Worm (Caenorhabditis elegans) whole organism, L4 larva: ENCODE measurements around the gene D1005.10.
A peak's percentile ranks its signal among the peaks of the same experiment; 100 is the strongest.

ENCODE experiments used
- F10B5.3 ChIP-seq: sonication (generic microtip); optimal IDR thresholded peaks from 2 replicates; lab custom pipeline; 2016; ENCODE audit warnings: mild to moderate bottlenecking, missing genetic modification characterization, missing compliant biosample characterization
- T20F7.1 ChIP-seq: fragments of 200-800 bp; sonication (Bioruptor generic); optimal IDR thresholded peaks from 2 replicates; lab custom pipeline; 2018; ENCODE audit warnings: mild to moderate bottlenecking, missing genetic modification characterization, missing compliant biosample characterization
- T26A8.4 ChIP-seq: fragments of 200-800 bp; sonication (Bioruptor generic); IDR thresholded peaks from 2 replicates; pipeline ENCODE4 v1.3.6; 2022; ENCODE audit warnings: missing genetic modification characterization, missing compliant biosample characterization
- Y105C5A.15 ChIP-seq: fragments of 200-800 bp; sonication (Bioruptor generic); IDR thresholded peaks from 2 replicates; pipeline ENCODE4 v1.3.6; 2022; ENCODE audit warnings: missing genetic modification characterization, missing compliant biosample characterization
- Y5F2A.4 ChIP-seq: fragments of 200-800 bp; sonication (Bioruptor generic); optimal IDR thresholded peaks from 2 replicates; lab custom pipeline; 2018; ENCODE audit warnings: mild to moderate bottlenecking, missing genetic modification characterization, missing compliant biosample characterization
- Y75B8A.6 ChIP-seq: fragments of 200-800 bp; sonication (Bioruptor generic); IDR thresholded peaks from 2 replicates; pipeline ENCODE4 v1.3.6; 2022; ENCODE audit warnings: missing genetic modification reagents, missing genetic modification characterization, missing compliant biosample characterization
- aha-1 ChIP-seq: fragments of 150-350 bp; peaks from one replicate; lab custom pipeline; 2014; ENCODE audit warnings: missing biosample characterization, missing genetic modification characterization
- ama-1 ChIP-seq: fragments of 150-350 bp; optimal IDR thresholded peaks from 2 replicates; lab custom pipeline; 2014; ENCODE audit warnings: inconsistent platforms, mixed read lengths
- ceh-20 ChIP-seq: fragments of 200-800 bp; sonication (Bioruptor generic); IDR thresholded peaks from 2 replicates; pipeline ENCODE4 v1.3.6; 2022; ENCODE audit warnings: missing genetic modification reagents, missing genetic modification characterization, missing compliant biosample characterization
- ceh-62 ChIP-seq: sonication (generic microtip); optimal IDR thresholded peaks from 2 replicates; lab custom pipeline; 2017; ENCODE audit warnings: missing biosample characterization, missing genetic modification characterization
- daf-16 ChIP-seq, 3 experiments: sonication (generic microtip); optimal IDR thresholded peaks; 2 replicates each; lab custom pipeline; 2016 to 2017; ENCODE audit warnings: missing genetic modification characterization in 3 of 3, missing genetic modification reagents in 3 of 3, mild to moderate bottlenecking in 2 of 3, missing compliant biosample characterization in 2 of 3, missing biosample characterization in 1 of 3, moderate library complexity in 1 of 3
- dmd-6 ChIP-seq: fragments of 200-800 bp; sonication (Bioruptor generic); IDR thresholded peaks from 2 replicates; pipeline ENCODE4 v1.3.6; 2022; ENCODE audit warnings: missing genetic modification reagents, missing genetic modification characterization, missing compliant biosample characterization
- dmd-9 ChIP-seq: fragments of 200-800 bp; sonication (Bioruptor generic); IDR thresholded peaks from 2 replicates; pipeline ENCODE4 v1.3.6; 2022; ENCODE audit warnings: missing genetic modification reagents, missing genetic modification characterization, missing compliant biosample characterization
- duxl-1 ChIP-seq: sonication (generic microtip); optimal IDR thresholded peaks from 2 replicates; lab custom pipeline; 2016; ENCODE audit warnings: mild to moderate bottlenecking, missing genetic modification characterization, moderate library complexity, missing compliant biosample characterization; ENCODE audit not compliant: poor library complexity
- dve-1 ChIP-seq: sonication (generic microtip); optimal IDR thresholded peaks from 2 replicates; lab custom pipeline; 2017; ENCODE audit warnings: antibody characterized with exemption, mild to moderate bottlenecking, missing genetic modification characterization, missing compliant biosample characterization; ENCODE audit not compliant: insufficient read depth
- gei-8 ChIP-seq: fragments of 200-800 bp; sonication (Bioruptor generic); optimal IDR thresholded peaks from 2 replicates; lab custom pipeline; 2018; ENCODE audit warnings: mild to moderate bottlenecking, missing genetic modification characterization, missing compliant biosample characterization
- hif-1 ChIP-seq, 2 experiments: sonication (generic microtip); optimal IDR thresholded peaks; 2 replicates each; lab custom pipeline; 2016 to 2017; ENCODE audit warnings: missing compliant biosample characterization in 2 of 2, missing genetic modification characterization in 2 of 2, missing genetic modification reagents in 2 of 2, missing genotype in 2 of 2, mild to moderate bottlenecking in 1 of 2
- hlh-11 ChIP-seq: fragments of 200-800 bp; sonication (Bioruptor generic); optimal IDR thresholded peaks from 2 replicates; lab custom pipeline; 2018; ENCODE audit warnings: mild to moderate bottlenecking, missing genetic modification characterization, missing compliant biosample characterization
- hmg-1.1 ChIP-seq: fragments of 200-800 bp; sonication (Bioruptor generic); IDR thresholded peaks from 2 replicates; pipeline ENCODE4 v1.3.6; 2022; ENCODE audit warnings: missing genetic modification reagents, missing genetic modification characterization, missing compliant biosample characterization
- lim-7 ChIP-seq: fragments of 200-800 bp; sonication (Bioruptor generic); IDR thresholded peaks from 2 replicates; pipeline ENCODE4 v1.3.6; 2022; ENCODE audit warnings: missing genetic modification characterization, missing compliant biosample characterization
- lin-13 ChIP-seq: fragments of 150-350 bp; optimal IDR thresholded peaks from 2 replicates; lab custom pipeline; 2014; ENCODE audit warnings: missing biosample characterization, missing genetic modification reagents, missing genetic modification characterization
- lin-39 ChIP-seq: fragments of 150-350 bp; optimal IDR thresholded peaks from 2 replicates; lab custom pipeline; 2014; ENCODE audit warnings: missing biosample characterization, missing genetic modification reagents, missing genetic modification characterization
- lsy-2 ChIP-seq, 2 experiments: fragments of 150-350 bp in 1 of 2; sonication (generic microtip) in 1 of 2; optimal IDR thresholded peaks; 2 replicates each; lab custom pipeline; 2014 to 2017; ENCODE audit warnings: missing biosample characterization in 2 of 2, missing genetic modification characterization in 2 of 2
- madf-5 ChIP-seq, 2 experiments: fragments of 200-800 bp; sonication (Bioruptor generic); IDR thresholded peaks; 2 replicates each; pipeline ENCODE4 v1.3.6; 2022; ENCODE audit warnings: missing compliant biosample characterization in 2 of 2, missing genetic modification characterization in 2 of 2
- madf-9 ChIP-seq: fragments of 200-800 bp; sonication (Bioruptor generic); conservative IDR thresholded peaks from 2 replicates; pipeline ENCODE4 v1.3.6; 2022; ENCODE audit warnings: missing genetic modification reagents, missing genetic modification characterization, missing compliant biosample characterization
- mdt-29 ChIP-seq: fragments of 200-800 bp; sonication (Bioruptor generic); IDR thresholded peaks from 2 replicates; pipeline ENCODE4 v1.3.6; 2022; ENCODE audit warnings: missing genetic modification reagents, missing genetic modification characterization, missing compliant biosample characterization
- mep-1 ChIP-seq: fragments of 150-350 bp; sonication (generic microtip); optimal IDR thresholded peaks from 3 replicates; lab custom pipeline; 2014; ENCODE audit warnings: missing biosample characterization, missing genetic modification characterization
- nhr-10 ChIP-seq: fragments of 150-350 bp; optimal IDR thresholded peaks from 2 replicates; lab custom pipeline; 2014; ENCODE audit warnings: missing biosample characterization, missing genetic modification characterization
- nhr-102 ChIP-seq: sonication (generic microtip); optimal IDR thresholded peaks from 2 replicates; lab custom pipeline; 2016; ENCODE audit warnings: mild to moderate bottlenecking, missing genetic modification characterization, moderate library complexity, missing compliant biosample characterization
- nhr-111 ChIP-seq: fragments of 200-800 bp; sonication (Bioruptor generic); optimal IDR thresholded peaks from 2 replicates; lab custom pipeline; 2018; ENCODE audit warnings: mild to moderate bottlenecking, missing genetic modification characterization, missing compliant biosample characterization
- nhr-237 ChIP-seq: sonication (generic microtip); optimal IDR thresholded peaks from 2 replicates; lab custom pipeline; 2017; ENCODE audit warnings: missing biosample characterization, missing genetic modification characterization
- nhr-28 ChIP-seq: fragments of 150-350 bp; optimal IDR thresholded peaks from 2 replicates; lab custom pipeline; 2014; ENCODE audit warnings: missing biosample characterization, missing genetic modification characterization
- nhr-41 ChIP-seq: fragments of 200-800 bp; sonication (Bioruptor generic); IDR thresholded peaks from 2 replicates; pipeline ENCODE4 v1.3.6; 2022; ENCODE audit warnings: missing genetic modification reagents, missing genetic modification characterization, missing compliant biosample characterization
- nhr-42 ChIP-seq: fragments of 200-800 bp; sonication (Bioruptor generic); IDR thresholded peaks from 2 replicates; pipeline ENCODE4 v1.3.6; 2022; ENCODE audit warnings: missing genetic modification characterization, missing compliant biosample characterization
- nhr-76 ChIP-seq: fragments of 150-350 bp; optimal IDR thresholded peaks from 2 replicates; lab custom pipeline; 2014; ENCODE audit warnings: missing biosample characterization, missing genetic modification characterization
- nhr-77 ChIP-seq: fragments of 150-350 bp; optimal IDR thresholded peaks from 2 replicates; lab custom pipeline; 2014; ENCODE audit warnings: missing biosample characterization, missing genetic modification characterization
- pha-4 ChIP-seq, 2 experiments: fragments of 150-350 bp in 1 of 2; fragments of 200-800 bp in 1 of 2; sonication (Bioruptor generic) in 1 of 2; IDR thresholded peaks in 1 of 2; optimal IDR thresholded peaks in 1 of 2; 2 replicates each; pipeline versions ENCODE4 v1.3.6 to Lab custom; 2014 to 2022; ENCODE audit warnings: missing genetic modification characterization in 2 of 2, missing genetic modification reagents in 2 of 2, missing biosample characterization in 1 of 2, missing compliant biosample characterization in 1 of 2
- php-3 ChIP-seq: fragments of 200-800 bp; sonication (Bioruptor generic); IDR thresholded peaks from 2 replicates; pipeline ENCODE4 v1.3.6; 2022; ENCODE audit warnings: missing genetic modification reagents, missing genetic modification characterization, missing compliant biosample characterization
- sdz-12 ChIP-seq: fragments of 200-800 bp; sonication (Bioruptor generic); optimal IDR thresholded peaks from 2 replicates; lab custom pipeline; 2018; ENCODE audit warnings: mild to moderate bottlenecking, missing genetic modification characterization, missing compliant biosample characterization
- unc-62 ChIP-seq, 3 experiments: fragments of 150-350 bp in 1 of 3; sonication (generic microtip); optimal IDR thresholded peaks in 2 of 3; peaks in 1 of 3; 1 replicate in 1 of 3; 2 replicates in 2 of 3; lab custom pipeline; 2014 to 2017; ENCODE audit warnings: missing biosample characterization in 3 of 3, missing genetic modification characterization in 3 of 3, missing genetic modification reagents in 3 of 3, missing genotype in 1 of 3
- vab-7 ChIP-seq: fragments of 200-800 bp; sonication (Bioruptor generic); IDR thresholded peaks from 2 replicates; pipeline ENCODE4 v1.3.6; 2022; ENCODE audit warnings: missing genetic modification reagents, missing genetic modification characterization, missing compliant biosample characterization
- zfp-3 ChIP-seq: fragments of 200-800 bp; sonication (Bioruptor generic); conservative IDR thresholded peaks from 2 replicates; pipeline ENCODE4 v1.3.6; 2022; ENCODE audit warnings: missing genetic modification reagents, missing genetic modification characterization, missing compliant biosample characterization
- ztf-7 ChIP-seq: fragments of 150-350 bp; optimal IDR thresholded peaks from 2 replicates; lab custom pipeline; 2014; ENCODE audit warnings: missing biosample characterization, missing genetic modification characterization

D1005.10 gene

DNA sequence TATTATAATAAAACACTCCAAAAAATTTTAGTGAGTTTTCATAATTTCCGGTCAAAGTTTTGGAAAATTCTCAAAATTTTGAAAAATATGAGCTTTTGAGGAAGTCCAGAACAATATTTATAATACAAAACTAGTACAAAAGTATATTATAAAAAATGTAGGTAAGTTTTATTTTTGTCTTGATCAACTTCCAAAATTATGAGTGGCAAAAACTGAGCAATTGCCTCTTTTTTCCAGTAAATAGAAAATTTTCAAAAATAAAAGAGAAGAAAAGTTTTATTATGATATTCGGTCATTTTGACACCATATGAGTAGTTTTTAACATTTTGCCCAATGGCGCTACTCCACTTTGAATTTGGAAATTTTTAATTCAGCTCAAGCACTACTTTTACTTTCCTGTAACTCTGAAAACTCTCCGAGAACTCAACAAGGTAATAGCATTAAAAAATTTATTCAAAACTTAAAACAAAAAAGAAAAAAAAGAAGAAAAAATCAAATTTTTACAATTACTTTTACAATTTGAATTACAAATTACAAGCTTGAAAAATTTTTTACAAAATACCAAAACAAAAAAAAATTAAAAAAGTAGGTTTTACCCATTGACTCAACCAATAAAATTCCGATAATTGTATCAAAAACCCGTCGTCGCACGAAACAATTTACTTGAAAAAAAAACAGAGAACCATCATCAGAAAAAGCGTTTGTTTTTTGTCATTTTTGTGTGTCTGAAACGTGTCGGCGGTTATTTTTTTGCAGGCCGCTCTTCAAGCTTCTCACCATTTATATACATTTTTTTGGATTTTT, 17.9 kb upstream of the D1005.10 start:
- TF ChIP-seq nhr-10 (tag; lab: Kevin White, UChicago) (peak; percentile 84), pha-4 (GFP tag; IDR thresholded peaks at IDR 0.05; lab: Robert Waterston, UW) (peak; percentile 49; the same call in 1 of the 2 replicates), pha-4 (tag; optimal IDR thresholded peaks at IDR 0.05; lab: Kevin White, UChicago) (peak; percentile 86), zfp-3 (GFP tag; lab: Robert Waterston, UW) (peak; percentile 91), Y75B8A.6 (peak; percentile 88; the same call in 1 of the 2 replicates), T26A8.4 (GFP tag; lab: Robert Waterston, UW) (peak; percentile 84), unc-62 (GFP tag; optimal IDR thresholded peaks at IDR 0.05 in 1 of 2; lab: Kevin White, UChicago) (peak; percentile 36 to 98), unc-62 (tag; optimal IDR thresholded peaks at IDR 0.05; lab: Kevin White, UChicago) (peak; percentile 20), hlh-11 (tag; lab: Kevin White, UChicago) (peak; percentile 32), gei-8 (GFP tag; lab: Kevin White, UChicago) (peak; percentile 25), Y5F2A.4 (no peak), mdt-29 (GFP tag; lab: Robert Waterston, UW) (peak; percentile 72), T20F7.1 (GFP tag; lab: Kevin White, UChicago) (no peak), lim-7 (GFP tag; lab: Robert Waterston, UW) (no peak), dmd-6 (GFP tag; lab: Robert Waterston, UW) (peak; percentile 37; the same call in 1 of the 2 replicates), ceh-62 (tag; lab: Kevin White, UChicago) (no peak), dve-1 (tag; lab: Kevin White, UChicago) (peak; percentile 65), nhr-77 (tag; lab: Kevin White, UChicago) (peak; percentile 97), ztf-7 (no peak), nhr-76 (tag; lab: Kevin White, UChicago) (no peak), daf-16 (GFP tag; optimal IDR thresholded peaks at IDR 0.05; lab: Kevin White, UChicago) (peak in 1 of 2 experiments; percentile 11), daf-16 (tag; optimal IDR thresholded peaks at IDR 0.05; lab: Kevin White, UChicago) (peak; percentile 53), lsy-2 (tag; optimal IDR thresholded peaks at IDR 0.05; lab: Kevin White, UChicago) (peak; percentile 27 to 54), dmd-9 (GFP tag; lab: Robert Waterston, UW) (peak; percentile 2; the same call in 1 of the 2 replicates), lin-39 (peak; percentile 51), nhr-102 (peak; percentile 17), lin-13 (GFP tag; lab: Kevin White, UChicago) (no peak), sdz-12 (GFP tag; lab: Kevin White, UChicago) (peak; percentile 82), Y105C5A.15 (no peak), nhr-237 (tag; lab: Kevin White, UChicago) (no peak), hmg-1.1 (0 out of 2 replicates have a peak, but pooled peaks have one; percentile 11), nhr-28 (peak; percentile 37), madf-9 (GFP tag; lab: Robert Waterston, UW) (no peak), madf-5 (GFP tag; IDR thresholded peaks at IDR 0.05; lab: Robert Waterston, UW) (0 out of 4 replicates have a peak, but pooled peaks of 1 of the 2 experiments have one; percentile 10), nhr-111 (peak; percentile 52), mep-1 (tag; lab: Kevin White, UChicago) (peak; percentile 77), vab-7 (GFP tag; lab: Robert Waterston, UW) (0 out of 2 replicates have a peak, but pooled peaks have one; percentile 3), hif-1 (tag; optimal IDR thresholded peaks at IDR 0.05; lab: Kevin White, UChicago) (peak in 1 of 2 experiments; percentile 65), nhr-42 (peak; percentile 70; the same call in 1 of the 2 replicates), duxl-1 (tag; lab: Kevin White, UChicago) (peak; percentile 32), aha-1 (peak; percentile 87), ama-1 (lab: Kevin White, UChicago) (peak; percentile 56), F10B5.3 (no peak), nhr-41 (GFP tag; lab: Robert Waterston, UW) (0 out of 2 replicates have a peak, but pooled peaks have one; percentile 9), ceh-20 (GFP tag; lab: Robert Waterston, UW) (0 out of 2 replicates have a peak, but pooled peaks have one; percentile 8), php-3 (GFP tag; lab: Robert Waterston, UW) (peak; percentile 78)
